Worm (Caenorhabditis elegans): ENCODE measurements around the gene H37A05.2.

H37A05.2 gene

ce11 chrV:13657841-13658338, 23.8 kb upstream of the H37A05.2 start:
- TF ChIP-seq him-1 (tag; optimal IDR thresholded peaks at IDR 0.05) (no peak), dao-5 (tag; optimal IDR thresholded peaks at IDR 0.05) (no peak), W03F9.2 (tag; optimal IDR thresholded peaks at IDR 0.05) (no peak)

ce11 chrV:13657291-13657690, 23.2 kb upstream of the H37A05.2 start:
- TF ChIP-seq W03F9.2 (tag; optimal IDR thresholded peaks at IDR 0.05): peak; percentile 29
- no peak for TF ChIP-seq dao-5 (tag; optimal IDR thresholded peaks at IDR 0.05)

DNA sequence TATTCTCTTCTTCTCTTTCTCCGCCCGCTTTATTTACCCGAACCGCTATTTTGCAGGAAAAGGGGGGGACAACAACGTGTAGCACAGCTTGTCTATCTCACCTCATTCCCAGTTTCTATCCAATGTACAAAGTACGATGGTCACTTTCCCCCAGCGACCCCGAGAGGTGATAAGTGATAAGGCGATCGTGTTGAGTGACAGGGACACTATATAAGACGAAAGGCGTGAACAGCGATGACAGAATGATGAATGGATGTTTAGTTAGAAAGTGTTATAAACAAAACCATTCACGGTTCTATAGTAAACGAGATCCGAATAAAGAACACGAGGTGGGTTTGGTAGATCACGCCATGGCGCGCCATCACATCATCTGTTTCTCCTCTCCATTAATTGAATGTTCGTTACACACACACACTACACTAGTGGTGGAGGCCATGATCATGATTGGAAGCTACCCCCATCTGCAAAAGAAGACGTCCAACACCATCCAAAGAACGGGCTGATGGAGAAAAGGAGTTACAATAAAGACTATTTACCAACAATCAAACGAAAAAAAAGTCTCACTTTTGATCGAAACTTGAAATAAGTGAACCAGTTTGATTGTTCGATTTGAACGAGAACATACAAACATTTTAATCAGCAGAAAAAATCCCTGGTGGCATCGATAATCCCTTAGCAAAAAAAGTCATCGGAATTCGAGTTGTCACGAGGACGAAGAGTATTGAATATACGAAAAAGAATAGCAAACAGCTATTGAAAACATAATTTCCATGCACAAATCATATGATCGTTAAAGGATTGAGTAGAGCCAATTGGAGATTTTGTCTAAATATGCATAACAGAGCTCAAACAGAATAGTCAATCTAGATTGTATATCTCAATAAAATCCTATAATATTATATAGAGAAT, 22.6 kb upstream of the H37A05.2 start:
- no peak for TF ChIP-seq him-1 (tag; optimal IDR thresholded peaks at IDR 0.05)
- TF ChIP-seq W03F9.2 (tag; optimal IDR thresholded peaks at IDR 0.05): no peak
- no peak for TF ChIP-seq dao-5 (tag; optimal IDR thresholded peaks at IDR 0.05)

- peak; percentile 48 for TF ChIP-seq him-1 (tag; optimal IDR thresholded peaks at IDR 0.05)
- no peak for TF ChIP-seq W03F9.2 (tag; optimal IDR thresholded peaks at IDR 0.05)
- no peak for TF ChIP-seq dao-5 (tag; optimal IDR thresholded peaks at IDR 0.05)
Observed at ce11 chrV:13655202-13655764, 21.2 kb upstream of the H37A05.2 start.

- TF ChIP-seq W03F9.2 (tag; optimal IDR thresholded peaks at IDR 0.05) (no peak), him-1 (tag; optimal IDR thresholded peaks at IDR 0.05) (no peak)
Observed at ce11 chrV:13654394-13654792, 20.3 kb upstream of the H37A05.2 start.

DNA sequence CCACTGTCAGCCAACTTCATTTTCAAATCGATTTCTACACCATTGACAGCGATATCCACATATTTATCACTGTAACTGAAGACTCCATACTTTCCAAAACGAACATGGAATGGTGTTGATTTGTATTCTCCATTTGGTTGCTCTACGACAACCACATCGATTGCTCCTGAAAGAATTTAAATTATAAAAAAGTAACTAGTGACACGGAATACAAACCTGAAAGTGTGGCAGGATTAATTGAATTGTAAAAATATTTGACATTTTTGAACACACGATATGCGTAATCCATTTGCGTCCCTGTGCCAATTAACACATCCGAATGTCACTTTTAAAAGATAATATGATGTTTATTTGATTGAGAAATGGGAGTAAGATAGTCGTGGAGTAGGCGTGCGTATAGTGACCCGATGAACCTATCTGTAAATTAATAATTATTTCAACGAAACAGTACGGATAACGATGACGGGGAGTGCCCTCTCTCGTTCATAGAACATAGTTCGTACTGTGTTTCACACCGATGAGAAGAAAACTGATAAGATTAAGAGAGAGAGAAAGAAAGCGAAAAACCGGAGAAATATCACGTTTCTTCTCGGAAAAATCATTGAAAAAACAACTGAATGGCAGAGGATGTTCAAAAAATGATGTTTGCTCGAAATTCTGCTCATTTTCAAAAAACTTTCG, 19.8 kb upstream of the H37A05.2 start, which contains the start of gene lpin-1:
TSS of gene lpin-1 (minus strand) at position 417 of the 681 bp plus-strand sequence.
- TF ChIP-seq W03F9.2 (tag; optimal IDR thresholded peaks at IDR 0.05) (no peak), him-1 (tag; optimal IDR thresholded peaks at IDR 0.05) (no peak), dao-5 (tag; optimal IDR thresholded peaks at IDR 0.05) (no peak)

ce11 chrV:13652322-13652721, 18.3 kb upstream of the H37A05.2 start:
- no peak for TF ChIP-seq him-1 (tag; optimal IDR thresholded peaks at IDR 0.05)

DNA sequence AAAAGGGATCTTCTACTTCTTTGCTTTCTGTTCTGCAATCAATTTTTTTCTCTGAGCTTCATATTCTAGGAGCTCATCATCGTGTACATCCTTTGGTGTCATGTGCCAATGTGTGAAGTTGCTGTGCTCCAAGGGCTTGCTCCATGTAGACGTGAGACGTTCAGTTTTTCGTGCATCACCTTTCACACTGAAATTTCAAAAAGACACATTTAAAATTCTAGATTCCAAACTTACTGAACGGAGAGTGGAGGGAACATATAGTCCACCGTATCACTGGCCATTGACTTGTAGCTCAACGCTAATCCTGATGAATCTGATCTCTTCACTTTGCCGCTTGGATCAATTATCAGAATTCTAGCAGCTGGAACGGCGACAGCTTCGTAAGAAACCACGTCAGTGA, 16.8 kb upstream of the H37A05.2 start:
- TF ChIP-seq W03F9.2 (tag; optimal IDR thresholded peaks at IDR 0.05) (no peak), him-1 (tag; optimal IDR thresholded peaks at IDR 0.05) (no peak), dao-5 (tag; optimal IDR thresholded peaks at IDR 0.05) (no peak)

DNA sequence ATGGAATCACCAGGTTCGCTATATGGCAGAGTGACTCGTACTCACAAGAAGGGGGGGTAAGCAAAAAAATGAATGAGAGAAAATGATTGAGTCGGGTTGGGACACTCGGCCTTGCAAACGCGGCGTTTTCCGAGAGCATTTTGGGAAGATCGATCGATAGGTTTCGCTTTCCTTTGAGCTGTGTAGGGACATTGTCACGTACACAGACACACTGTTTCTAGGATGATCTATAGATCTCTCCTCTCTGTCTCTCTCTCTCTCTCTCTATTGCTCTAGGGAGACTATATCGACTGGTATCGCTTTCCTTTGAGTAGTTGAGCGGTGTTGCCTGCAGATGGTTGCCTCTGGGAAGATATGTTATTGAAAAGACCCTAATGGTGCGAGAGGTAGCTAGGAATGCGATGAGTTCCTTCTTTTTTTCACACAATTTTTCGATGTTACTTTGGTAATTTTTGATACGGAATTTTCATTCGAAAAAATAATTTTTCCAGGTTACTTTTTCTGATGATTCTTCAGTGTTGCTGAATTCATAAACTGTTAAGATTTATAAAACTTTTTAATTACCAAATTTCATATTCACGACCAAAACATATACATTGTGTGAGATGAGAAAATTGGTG, 15.8 kb upstream of the H37A05.2 start, which contains the start of gene H37A05.4:
TSS of gene H37A05.4 (minus strand) at position 51 of the 620 bp plus-strand sequence.
- no peak for TF ChIP-seq W03F9.2 (tag; optimal IDR thresholded peaks at IDR 0.05)
- peak; percentile 7 for TF ChIP-seq dao-5 (tag; optimal IDR thresholded peaks at IDR 0.05)

DNA sequence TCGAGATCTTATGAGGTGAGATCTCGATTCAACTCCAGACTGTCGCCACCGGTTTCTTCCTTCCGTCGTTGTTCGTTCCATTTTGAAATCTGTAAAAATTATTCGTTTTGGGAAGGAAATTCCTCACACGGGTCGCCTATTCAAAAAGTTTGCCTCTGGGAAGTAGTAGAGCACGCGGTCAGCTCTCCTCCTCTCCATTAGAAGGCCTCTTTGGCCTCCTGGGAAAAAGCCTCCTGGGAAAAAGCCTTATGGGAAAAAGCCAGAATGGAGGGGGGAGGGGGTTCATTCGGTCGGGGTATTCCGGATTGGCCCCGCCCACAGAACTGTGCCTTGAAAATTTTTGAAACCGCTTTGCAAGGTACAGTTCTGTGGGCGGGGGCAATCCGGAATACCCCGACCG, 13.6 kb upstream of the H37A05.2 start:
- no peak for TF ChIP-seq him-1 (tag; optimal IDR thresholded peaks at IDR 0.05)
- no peak for TF ChIP-seq dao-5 (tag; optimal IDR thresholded peaks at IDR 0.05)
- TF ChIP-seq W03F9.2 (tag; optimal IDR thresholded peaks at IDR 0.05): no peak

ce11 chrV:13647185-13647584, 13.1 kb upstream of the H37A05.2 start:
- no peak for TF ChIP-seq him-1 (tag; optimal IDR thresholded peaks at IDR 0.05)
- no peak for TF ChIP-seq dao-5 (tag; optimal IDR thresholded peaks at IDR 0.05)
- TF ChIP-seq W03F9.2 (tag; optimal IDR thresholded peaks at IDR 0.05): no peak

- TF ChIP-seq dao-5 (tag; optimal IDR thresholded peaks at IDR 0.05) (no peak), W03F9.2 (tag; optimal IDR thresholded peaks at IDR 0.05) (no peak), him-1 (tag; optimal IDR thresholded peaks at IDR 0.05) (no peak)
Observed at ce11 chrV:13645848-13646578, 12.0 kb upstream of the H37A05.2 start.

ce11 chrV:13638040-13638439, 4.0 kb upstream of the H37A05.2 start:
- TF ChIP-seq him-1 (tag; optimal IDR thresholded peaks at IDR 0.05): no peak
- no peak for TF ChIP-seq W03F9.2 (tag; optimal IDR thresholded peaks at IDR 0.05)
- TF ChIP-seq dao-5 (tag; optimal IDR thresholded peaks at IDR 0.05): no peak
